Fruit fly (Drosophila melanogaster) whole organism, embryonic: ENCODE results near the gene Lsd-1.
A peak's percentile ranks its signal among the peaks of the same experiment; 100 is the strongest.

ENCODE experiments used
- Adf1 ChIP-seq: fragments of 200-800 bp; sonication (Bioruptor generic); IDR thresholded peaks from 2 replicates; pipeline ENCODE4 v1.3.6; 2022; ENCODE audit warnings: missing biosample characterization, missing genetic modification characterization
- Bteb2 ChIP-seq: fragments of 200-800 bp; sonication (Bioruptor generic); optimal IDR thresholded peaks from 2 replicates; lab custom pipeline; 2016; ENCODE audit warnings: missing biosample characterization, missing genetic modification characterization
- CG10431 ChIP-seq: fragments of 200-800 bp; sonication (Bioruptor generic); optimal IDR thresholded peaks from 3 replicates; lab custom pipeline; 2018; ENCODE audit warnings: missing biosample characterization, mild to moderate bottlenecking, missing genetic modification characterization
- CG11456 ChIP-seq: fragments of 200-800 bp; sonication (Bioruptor generic); IDR thresholded peaks from 3 replicates; pipeline ENCODE4 v1.3.6; 2022; ENCODE audit warnings: missing biosample characterization, missing genetic modification characterization
- CG12659 ChIP-seq: fragments of 200-800 bp; sonication (Bioruptor generic); optimal IDR thresholded peaks from 3 replicates; lab custom pipeline; 2017; ENCODE audit warnings: mild to moderate bottlenecking, missing biosample characterization, missing genetic modification reagents, missing genetic modification characterization
- CG14441 ChIP-seq: fragments of 200-800 bp; sonication (Bioruptor generic); IDR thresholded peaks from 2 replicates; pipeline ENCODE4 v1.3.6; 2022; ENCODE audit warnings: missing biosample characterization, missing genetic modification characterization
- CG14965 ChIP-seq: fragments of 200-800 bp; sonication (Bioruptor generic); optimal IDR thresholded peaks from 2 replicates; lab custom pipeline; 2016; ENCODE audit warnings: missing biosample characterization, missing genetic modification characterization, borderline replicate concordance
- CG15011 ChIP-seq: fragments of 200-800 bp; sonication (Bioruptor generic); optimal IDR thresholded peaks from 3 replicates; lab custom pipeline; 2018; ENCODE audit warnings: missing biosample characterization, mild to moderate bottlenecking, missing genetic modification characterization
- CG1602 ChIP-seq: fragments of 200-800 bp; sonication (Bioruptor generic); optimal IDR thresholded peaks from 3 replicates; lab custom pipeline; 2016; ENCODE audit warnings: missing biosample characterization, missing genetic modification characterization
- CG17829 ChIP-seq: fragments of 200-800 bp; optimal IDR thresholded peaks from 2 replicates; lab custom pipeline; 2019; ENCODE audit warnings: missing biosample characterization, mild to moderate bottlenecking, missing genetic modification characterization, moderate library complexity
- CG17912 ChIP-seq: fragments of 200-800 bp; sonication (Bioruptor generic); optimal IDR thresholded peaks from 2 replicates; lab custom pipeline; 2018; ENCODE audit warnings: missing biosample characterization, mild to moderate bottlenecking, missing genetic modification characterization
- CG18011 ChIP-seq: fragments of 200-800 bp; sonication (Bioruptor generic); optimal IDR thresholded peaks from 2 replicates; lab custom pipeline; 2017; ENCODE audit warnings: missing biosample characterization, missing genetic modification characterization, mild to moderate bottlenecking, moderate library complexity, missing genotype
- CG3065 ChIP-seq: fragments of 200-800 bp; sonication (Bioruptor generic); optimal IDR thresholded peaks from 2 replicates; lab custom pipeline; 2016; ENCODE audit warnings: missing biosample characterization, missing genetic modification characterization
- CG34376 ChIP-seq: fragments of 200-800 bp; sonication (Bioruptor generic); optimal IDR thresholded peaks from 2 replicates; lab custom pipeline; 2018; ENCODE audit warnings: missing biosample characterization, mild to moderate bottlenecking, missing genetic modification characterization
- CG4707 ChIP-seq: fragments of 200-800 bp; sonication (Bioruptor generic); optimal IDR thresholded peaks from 2 replicates; lab custom pipeline; 2018; ENCODE audit warnings: missing biosample characterization, mild to moderate bottlenecking, missing genetic modification characterization, moderate library complexity
- CG6175 ChIP-seq: fragments of 200-800 bp; sonication (Bioruptor generic); IDR thresholded peaks from 3 replicates; pipeline ENCODE4 v1.3.6; 2022; ENCODE audit warnings: missing biosample characterization, missing genetic modification characterization
- CG6689 ChIP-seq: fragments of 200-800 bp; sonication (Bioruptor generic); IDR thresholded peaks from 2 replicates; pipeline ENCODE4 v1.3.6; 2022; ENCODE audit warnings: missing biosample characterization, missing genetic modification characterization
- CG6765 ChIP-seq: fragments of 200-800 bp; sonication (Bioruptor generic); optimal IDR thresholded peaks from 3 replicates; lab custom pipeline; 2017; ENCODE audit warnings: missing biosample characterization, mild to moderate bottlenecking, missing genetic modification characterization
- CG8924 ChIP-seq: fragments of 200-800 bp; optimal IDR thresholded peaks from 3 replicates; lab custom pipeline; 2019; ENCODE audit warnings: missing biosample characterization, mild to moderate bottlenecking, missing genetic modification characterization, moderate library complexity
- CG9437 ChIP-seq: fragments of 200-800 bp; sonication (Bioruptor generic); optimal IDR thresholded peaks from 2 replicates; lab custom pipeline; 2018; ENCODE audit warnings: missing biosample characterization, mild to moderate bottlenecking, missing genetic modification characterization
- CoRest ChIP-seq: fragments of 200-800 bp; sonication (Bioruptor generic); optimal IDR thresholded peaks from 3 replicates; lab custom pipeline; 2018; ENCODE audit warnings: missing biosample characterization, mild to moderate bottlenecking, missing genetic modification characterization, moderate library complexity
- D19A ChIP-seq: fragments of 200-800 bp; optimal IDR thresholded peaks from 3 replicates; lab custom pipeline; 2019; ENCODE audit warnings: missing biosample characterization, mild to moderate bottlenecking, missing genetic modification characterization, moderate library complexity
- D19B ChIP-seq: fragments of 200-800 bp; sonication (Bioruptor generic); optimal IDR thresholded peaks from 2 replicates; lab custom pipeline; 2017; ENCODE audit warnings: missing biosample characterization, mild to moderate bottlenecking, missing genetic modification characterization
- Dip3 ChIP-seq: fragments of 200-800 bp; sonication (Bioruptor generic); optimal IDR thresholded peaks from 3 replicates; lab custom pipeline; 2016; ENCODE audit warnings: missing biosample characterization, missing genetic modification characterization
- Fer1 ChIP-seq: fragments of 200-800 bp; sonication (Bioruptor generic); optimal IDR thresholded peaks from 2 replicates; lab custom pipeline; 2017; ENCODE audit warnings: missing biosample characterization, mild to moderate bottlenecking, missing genetic modification characterization
- Hmx ChIP-seq: fragments of 200-800 bp; sonication (Bioruptor generic); optimal IDR thresholded peaks from 2 replicates; lab custom pipeline; 2016; ENCODE audit warnings: missing biosample characterization, missing genetic modification characterization
- Hr51 ChIP-seq, 2 experiments: fragments of 200-800 bp; sonication (Bioruptor generic); optimal IDR thresholded peaks; 2 replicates in 1 of 2; 3 replicates in 1 of 2; lab custom pipeline; 2016 to 2018; ENCODE audit warnings: missing biosample characterization in 2 of 2, missing genetic modification characterization in 2 of 2, mild to moderate bottlenecking in 1 of 2, moderate library complexity in 1 of 2
- Jarid2 ChIP-seq: fragments of 200-800 bp; sonication (Bioruptor generic); optimal IDR thresholded peaks from 3 replicates; lab custom pipeline; 2017; ENCODE audit warnings: mild to moderate bottlenecking, missing biosample characterization, missing genetic modification reagents, missing genetic modification characterization
- NC2α ChIP-seq: fragments of 200-800 bp; sonication (Bioruptor generic); optimal IDR thresholded peaks from 2 replicates; lab custom pipeline; 2016; ENCODE audit warnings: missing biosample characterization, missing genetic modification characterization
- NC2β ChIP-seq: fragments of 200-800 bp; sonication (Bioruptor generic); optimal IDR thresholded peaks from 2 replicates; lab custom pipeline; 2016; ENCODE audit warnings: missing biosample characterization, missing genetic modification characterization
- Rx ChIP-seq: fragments of 200-800 bp; sonication (Bioruptor generic); IDR thresholded peaks from 2 replicates; pipeline ENCODE4 v1.3.6; 2022; ENCODE audit warnings: missing biosample characterization, missing genetic modification characterization
- Scr ChIP-seq: fragments of 200-800 bp; sonication (Bioruptor generic); IDR thresholded peaks from 2 replicates; pipeline ENCODE4 v1.3.6; 2022; ENCODE audit warnings: missing biosample characterization, missing genetic modification characterization; ENCODE audit not compliant: partially characterized antibody
- Sox100B ChIP-seq: fragments of 200-800 bp; sonication (Bioruptor generic); optimal IDR thresholded peaks from 3 replicates; lab custom pipeline; 2018; ENCODE audit warnings: missing biosample characterization, mild to moderate bottlenecking, missing genetic modification characterization
- aop ChIP-seq: fragments of 200-800 bp; sonication (Bioruptor generic); IDR thresholded peaks from 2 replicates; pipeline ENCODE4 v1.3.6; 2022; ENCODE audit warnings: missing biosample characterization, missing genetic modification characterization
- bab2 ChIP-seq: fragments of 200-800 bp; sonication (Bioruptor generic); optimal IDR thresholded peaks from 2 replicates; lab custom pipeline; 2016; ENCODE audit warnings: missing biosample characterization, missing genetic modification characterization
- crp ChIP-seq, 2 experiments: fragments of 200-800 bp; sonication (Bioruptor generic); optimal IDR thresholded peaks; 2 replicates in 1 of 2; 3 replicates in 1 of 2; lab custom pipeline; 2017; ENCODE audit warnings: missing biosample characterization in 2 of 2, missing genetic modification characterization in 2 of 2, mild to moderate bottlenecking in 1 of 2, moderate library complexity in 1 of 2
- dimm ChIP-seq: fragments of 200-800 bp; sonication (Bioruptor generic); IDR thresholded peaks from 2 replicates; pipeline ENCODE4 v1.3.6; 2022; ENCODE audit warnings: missing biosample characterization, missing genetic modification characterization
- emc ChIP-seq: fragments of 200-800 bp; sonication (Bioruptor generic); optimal IDR thresholded peaks from 2 replicates; lab custom pipeline; 2016; ENCODE audit warnings: missing biosample characterization, missing genetic modification characterization
- fd3F ChIP-seq: fragments of 200-800 bp; sonication (Bioruptor generic); optimal IDR thresholded peaks from 2 replicates; lab custom pipeline; 2018; ENCODE audit warnings: missing biosample characterization, mild to moderate bottlenecking, missing genetic modification characterization, moderate library complexity
- gem ChIP-seq: fragments of 200-800 bp; sonication (Bioruptor generic); optimal IDR thresholded peaks from 2 replicates; lab custom pipeline; 2019; ENCODE audit warnings: missing biosample characterization, mild to moderate bottlenecking, missing genetic modification characterization, moderate library complexity
- gsb ChIP-seq: fragments of 200-800 bp; sonication (Bioruptor generic); IDR thresholded peaks from 2 replicates; pipeline ENCODE4 v1.3.6; 2022; ENCODE audit warnings: missing biosample characterization, missing genetic modification characterization
- hbn ChIP-seq: fragments of 200-800 bp; sonication (Bioruptor generic); IDR thresholded peaks from 2 replicates; pipeline ENCODE4 v1.3.6; 2022; ENCODE audit warnings: missing biosample characterization, missing genetic modification characterization; ENCODE audit not compliant: partially characterized antibody
- inv ChIP-seq: fragments of 200-800 bp; sonication (Bioruptor generic); IDR thresholded peaks from 2 replicates; pipeline ENCODE4 v1.3.6; 2022; ENCODE audit warnings: missing biosample characterization, missing genetic modification characterization; ENCODE audit not compliant: partially characterized antibody
- jigr1 ChIP-seq: fragments of 200-800 bp; sonication (Bioruptor generic); IDR thresholded peaks from 3 replicates; pipeline ENCODE4 v1.3.6; 2022; ENCODE audit warnings: missing biosample characterization, missing genetic modification characterization
- kni ChIP-seq: fragments of 200-800 bp; sonication (Bioruptor generic); optimal IDR thresholded peaks from 3 replicates; lab custom pipeline; 2017; ENCODE audit warnings: mild to moderate bottlenecking, missing biosample characterization, missing genetic modification reagents, missing genetic modification characterization
- lab ChIP-seq: fragments of 200-800 bp; sonication (Bioruptor generic); optimal IDR thresholded peaks from 3 replicates; lab custom pipeline; 2017; ENCODE audit warnings: missing biosample characterization, missing genetic modification characterization, mild to moderate bottlenecking, moderate library complexity, missing genetic modification reagents
- stc ChIP-seq: fragments of 200-800 bp; sonication (Bioruptor generic); IDR thresholded peaks from 2 replicates; pipeline ENCODE4 v1.3.6; 2022; ENCODE audit warnings: missing biosample characterization, missing genetic modification characterization
- vnd ChIP-seq: fragments of 200-800 bp; sonication (Bioruptor generic); IDR thresholded peaks from 3 replicates; pipeline ENCODE4 v1.3.6; 2022; ENCODE audit warnings: missing biosample characterization, missing genetic modification characterization; ENCODE audit not compliant: partially characterized antibody
- yki ChIP-seq: fragments of >200 bp; optimal IDR thresholded peaks from 3 replicates; lab custom pipeline; 2018
- zfh1 ChIP-seq: fragments of 200-800 bp; sonication (Bioruptor generic); IDR thresholded peaks from 3 replicates; pipeline ENCODE4 v1.3.6; 2022; ENCODE audit warnings: missing biosample characterization, missing genetic modification characterization

Gene Lsd-1

DNA sequence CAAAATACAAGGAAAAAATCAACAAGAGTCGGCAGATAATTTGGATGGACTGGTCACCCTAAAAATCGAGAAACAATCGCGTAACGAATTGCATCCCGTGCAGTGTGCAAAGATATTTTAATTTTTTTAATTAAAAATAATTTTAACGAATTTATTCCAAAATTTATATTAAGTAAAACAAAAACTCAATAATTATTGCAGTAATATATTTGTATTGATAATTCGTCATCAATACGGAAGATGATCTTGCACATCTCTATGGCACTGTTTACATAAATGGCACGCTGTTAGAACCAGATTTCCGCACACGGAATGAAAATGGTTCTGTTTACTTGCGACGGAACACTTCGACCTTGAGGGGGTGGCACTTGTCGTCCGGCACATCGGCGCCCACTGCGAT, 9.2 kb downstream of the Lsd-1 start, which contains the start of gene tst (continued):
- TF ChIP-seq CG11456 (peak; percentile 97), Fer1 (GFP tag; lab: Kevin White, UChicago) (peak; percentile 89), D19B (GFP tag; lab: Kevin White, UChicago) (peak; percentile 75), CG17912 (GFP tag; lab: Kevin White, UChicago) (peak; percentile 53), Hr51 (GFP tag; optimal IDR thresholded peaks at IDR 0.05; lab: Kevin White, UChicago) (peak; percentile 44 to 90), vnd (GFP tag; lab: Robert Waterston, UW) (no peak), CG3065 (GFP tag; lab: Kevin White, UChicago) (peak; percentile 83), CG6689 (GFP tag; lab: Robert Waterston, UW) (peak; percentile 97), CG18011 (GFP tag; lab: Kevin White, UChicago) (peak; percentile 42), Hmx (GFP tag; lab: Kevin White, UChicago) (no peak), CG14965 (GFP tag; lab: Kevin White, UChicago) (no peak), jigr1 (GFP tag; lab: Robert Waterston, UW) (peak; percentile 92), gsb (GFP tag; lab: Robert Waterston, UW) (peak; percentile 90), Scr (peak; percentile 61; the same call in 1 of the 2 replicates), CG6175 (GFP tag; lab: Robert Waterston, UW) (peak; percentile 88), CG6765 (GFP tag; lab: Kevin White, UChicago) (peak; percentile 72), CG10431 (GFP tag; lab: Kevin White, UChicago) (peak; percentile 39), bab2 (peak; percentile 35), zfh1 (peak; percentile 98), Adf1 (GFP tag; lab: Robert Waterston, UW) (peak; percentile 78), hbn (GFP tag; lab: Robert Waterston, UW) (peak; percentile 42), Rx (GFP tag; lab: Robert Waterston, UW) (peak; percentile 93), dimm (GFP tag; lab: Robert Waterston, UW) (peak; percentile 90), CG17829 (tag; lab: Kevin White, UChicago) (peak; percentile 96), Dip3 (peak; percentile 47), aop (GFP tag; lab: Robert Waterston, UW) (peak; percentile 56), CG12659 (peak; percentile 93), CG4707 (GFP tag; lab: Kevin White, UChicago) (no peak), gem (peak; percentile 98), D19A (peak; percentile 85), inv (no peak), CG1602 (GFP tag; lab: Kevin White, UChicago) (peak; percentile 92), NC2β (GFP tag; lab: Kevin White, UChicago) (no peak), stc (peak; percentile 95), Jarid2 (peak; percentile 31), CG15011 (GFP tag; lab: Kevin White, UChicago) (peak; percentile 76), kni (peak; percentile 7), CG14441 (GFP tag; lab: Robert Waterston, UW) (peak; percentile 98), yki (lab: Kevin White, UChicago) (no peak), CG34376 (GFP tag; lab: Kevin White, UChicago) (peak; percentile 34), CG8924 (tag; lab: Kevin White, UChicago) (peak; percentile 93), CoRest (tag; lab: Kevin White, UChicago) (peak; percentile 94), Sox100B (GFP tag; lab: Kevin White, UChicago) (peak; percentile 88), Bteb2 (GFP tag; lab: Kevin White, UChicago) (peak; percentile 31), fd3F (peak; percentile 88), NC2α (GFP tag; lab: Kevin White, UChicago) (no peak), lab (GFP tag; lab: Kevin White, UChicago) (peak; percentile 93), CG9437 (peak; percentile 81), crp (GFP tag; optimal IDR thresholded peaks at IDR 0.05; lab: Kevin White, UChicago) (peak in 1 of 2 experiments; percentile 33), emc (GFP tag; lab: Kevin White, UChicago) (peak; percentile 3)
